Fruit fly (Drosophila melanogaster) whole organism, embryonic: ENCODE data around the gene Dup99B.

Experiments used
- BEAF-32 ChIP-seq: fragments of 200-800 bp; sonication (Bioruptor generic); optimal IDR thresholded peaks from 3 replicates; lab custom pipeline; 2017; ENCODE audit warnings: missing biosample characterization, missing genetic modification characterization, mild to moderate bottlenecking, moderate library complexity, missing genetic modification reagents
- Bgb ChIP-seq: fragments of 200-800 bp; sonication (Bioruptor generic); IDR thresholded peaks from 2 replicates; pipeline ENCODE4 v1.3.6; 2022; ENCODE audit warnings: missing biosample characterization, missing genetic modification characterization; ENCODE audit not compliant: partially characterized antibody
- CG10321 ChIP-seq: fragments of 200-800 bp; sonication (Bioruptor generic); IDR thresholded peaks from 2 replicates; pipeline ENCODE4 v1.3.6; 2022; ENCODE audit warnings: missing biosample characterization, missing genetic modification characterization
- CG10431 ChIP-seq: fragments of 200-800 bp; sonication (Bioruptor generic); optimal IDR thresholded peaks from 3 replicates; lab custom pipeline; 2018; ENCODE audit warnings: missing biosample characterization, mild to moderate bottlenecking, missing genetic modification characterization
- CG12155 ChIP-seq: fragments of 200-800 bp; sonication (Bioruptor generic); optimal IDR thresholded peaks from 3 replicates; lab custom pipeline; 2016; ENCODE audit warnings: missing biosample characterization, missing genetic modification characterization
- CG12942 ChIP-seq: fragments of 200-800 bp; sonication (Bioruptor generic); optimal IDR thresholded peaks from 3 replicates; lab custom pipeline; 2016; ENCODE audit warnings: missing biosample characterization, missing genetic modification characterization
- CG13296 ChIP-seq: fragments of 200-800 bp; sonication (Bioruptor generic); optimal IDR thresholded peaks from 3 replicates; lab custom pipeline; 2018; ENCODE audit warnings: missing biosample characterization, mild to moderate bottlenecking, missing genetic modification characterization
- CG13624 ChIP-seq: fragments of 200-800 bp; sonication (Bioruptor generic); optimal IDR thresholded peaks from 2 replicates; lab custom pipeline; 2016; ENCODE audit warnings: missing biosample characterization, missing genetic modification characterization
- CG14014 ChIP-seq: fragments of 200-800 bp; sonication (Bioruptor generic); IDR thresholded peaks from 2 replicates; pipeline ENCODE4 v1.3.6; 2022; ENCODE audit warnings: missing biosample characterization, missing genetic modification characterization
- CG14710 ChIP-seq: fragments of 200-800 bp; sonication (Bioruptor generic); optimal IDR thresholded peaks from 3 replicates; lab custom pipeline; 2019; ENCODE audit warnings: missing biosample characterization, mild to moderate bottlenecking, missing genetic modification characterization, moderate library complexity
- CG15601 ChIP-seq: fragments of 200-800 bp; sonication (Bioruptor generic); optimal IDR thresholded peaks from 3 replicates; lab custom pipeline; 2019; ENCODE audit warnings: missing biosample characterization, mild to moderate bottlenecking, missing genetic modification characterization, moderate library complexity
- CG18262 ChIP-seq: fragments of 200-800 bp; optimal IDR thresholded peaks from 3 replicates; lab custom pipeline; 2019; ENCODE audit warnings: missing biosample characterization, mild to moderate bottlenecking, missing genetic modification characterization, moderate library complexity
- CG18599 ChIP-seq: fragments of 200-800 bp; sonication (Bioruptor generic); optimal IDR thresholded peaks from 3 replicates; lab custom pipeline; 2017; ENCODE audit warnings: missing biosample characterization, missing genetic modification characterization, mild to moderate bottlenecking, moderate library complexity, missing genetic modification reagents
- CG32772 ChIP-seq: fragments of 200-800 bp; sonication (Bioruptor generic); IDR thresholded peaks from 2 replicates; pipeline ENCODE4 v1.3.6; 2022; ENCODE audit warnings: missing biosample characterization, missing genetic modification characterization
- CG3726 ChIP-seq: fragments of 200-800 bp; sonication (Bioruptor generic); IDR thresholded peaks from 3 replicates; pipeline ENCODE4, ENCODE4 v1.3.6; 2022; ENCODE audit warnings: missing biosample characterization, missing genetic modification characterization
- CG3847 ChIP-seq: fragments of 200-800 bp; sonication (Bioruptor generic); IDR thresholded peaks from 2 replicates; pipeline ENCODE4 v1.3.6; 2022; ENCODE audit warnings: missing biosample characterization, missing genetic modification characterization
- CG4282 ChIP-seq: fragments of 200-800 bp; sonication (Bioruptor generic); optimal IDR thresholded peaks from 2 replicates; lab custom pipeline; 2016; ENCODE audit warnings: missing biosample characterization, missing genetic modification characterization
- CG4854 ChIP-seq: fragments of 200-800 bp; sonication (Bioruptor generic); optimal IDR thresholded peaks from 2 replicates; lab custom pipeline; 2016; ENCODE audit warnings: missing biosample characterization, missing genetic modification characterization, inconsistent platforms
- CG6689 ChIP-seq: fragments of 200-800 bp; sonication (Bioruptor generic); IDR thresholded peaks from 2 replicates; pipeline ENCODE4 v1.3.6; 2022; ENCODE audit warnings: missing biosample characterization, missing genetic modification characterization
- CG7745 ChIP-seq: fragments of 200-800 bp; sonication (Bioruptor generic); optimal IDR thresholded peaks from 2 replicates; lab custom pipeline; 2018; ENCODE audit warnings: missing biosample characterization, mild to moderate bottlenecking, missing genetic modification characterization, moderate library complexity
- CG8359 ChIP-seq: fragments of 200-800 bp; sonication (Bioruptor generic); optimal IDR thresholded peaks from 2 replicates; lab custom pipeline; 2017; ENCODE audit warnings: missing biosample characterization, mild to moderate bottlenecking, missing genetic modification characterization, borderline replicate concordance
- CG8478 ChIP-seq: fragments of >200 bp; optimal IDR thresholded peaks from 2 replicates; lab custom pipeline; 2018
- CG9797 ChIP-seq: fragments of 200-800 bp; sonication (Bioruptor generic); optimal IDR thresholded peaks from 3 replicates; lab custom pipeline; 2018; ENCODE audit warnings: missing biosample characterization, mild to moderate bottlenecking, missing genetic modification characterization
- CTCF ChIP-seq: fragments of 200-800 bp; sonication (Bioruptor generic); optimal IDR thresholded peaks from 2 replicates; lab custom pipeline; 2017; ENCODE audit warnings: missing biosample characterization, mild to moderate bottlenecking, missing genetic modification characterization, moderate library complexity
- D ChIP-seq, 2 experiments: fragments of 200-800 bp in 1 of 2; fragments of >200 bp in 1 of 2; sonication (Bioruptor generic) in 1 of 2; optimal IDR thresholded peaks; 2 replicates in 1 of 2; 3 replicates in 1 of 2; lab custom pipeline; 2017; ENCODE audit warnings: mild to moderate bottlenecking in 1 of 2, missing biosample characterization in 1 of 2, missing genetic modification characterization in 1 of 2, missing genetic modification reagents in 1 of 2
- Dll ChIP-seq: fragments of 200-800 bp; sonication (Bioruptor generic); IDR thresholded peaks from 4 replicates; pipeline ENCODE4 v1.3.6; 2022; ENCODE audit warnings: missing biosample characterization, missing genetic modification characterization; ENCODE audit not compliant: partially characterized antibody
- ERR ChIP-seq: fragments of 200-800 bp; sonication (Bioruptor generic); optimal IDR thresholded peaks from 2 replicates; lab custom pipeline; 2016; ENCODE audit warnings: missing biosample characterization, missing genetic modification characterization
- Eip74EF ChIP-seq, 2 experiments: fragments of 200-800 bp in 1 of 2; fragments of >200 bp in 1 of 2; sonication (Bioruptor generic) in 1 of 2; optimal IDR thresholded peaks; 2 replicates each; lab custom pipeline; 2017 to 2019; ENCODE audit warnings: missing biosample characterization in 2 of 2, missing genetic modification characterization in 2 of 2, mild to moderate bottlenecking in 1 of 2, moderate library complexity in 1 of 2
- Gug ChIP-seq: fragments of 200-800 bp; sonication (Bioruptor generic); IDR thresholded peaks from 4 replicates; pipeline ENCODE4 v1.3.6; 2022; ENCODE audit warnings: missing biosample characterization, missing genetic modification characterization
- HLH54F ChIP-seq: fragments of 200-800 bp; sonication (Bioruptor generic); optimal IDR thresholded peaks from 3 replicates; lab custom pipeline; 2016; ENCODE audit warnings: missing biosample characterization, missing genetic modification characterization
- Hey ChIP-seq: fragments of 200-800 bp; sonication (Bioruptor generic); optimal IDR thresholded peaks from 3 replicates; lab custom pipeline; 2018; ENCODE audit warnings: missing biosample characterization, mild to moderate bottlenecking, missing genetic modification characterization
- Hr3 ChIP-seq: fragments of 200-800 bp; sonication (Bioruptor generic); optimal IDR thresholded peaks from 3 replicates; lab custom pipeline; 2016; ENCODE audit warnings: missing biosample characterization, missing genetic modification characterization
- Lim3 ChIP-seq: fragments of 200-800 bp; sonication (Bioruptor generic); IDR thresholded peaks from 2 replicates; pipeline ENCODE4 v1.3.6; 2022; ENCODE audit warnings: missing biosample characterization, missing genetic modification characterization
- Poxn ChIP-seq: fragments of 200-800 bp; sonication (Bioruptor generic); IDR thresholded peaks from 2 replicates; pipeline ENCODE4 v1.3.6; 2022; ENCODE audit warnings: missing biosample characterization, missing genetic modification characterization
- Rfx ChIP-seq: fragments of 200-800 bp; sonication (Bioruptor generic); IDR thresholded peaks from 2 replicates; pipeline ENCODE4 v1.3.6; 2022; ENCODE audit warnings: missing biosample characterization, missing genetic modification characterization
- Scr ChIP-seq: fragments of 200-800 bp; sonication (Bioruptor generic); IDR thresholded peaks from 2 replicates; pipeline ENCODE4 v1.3.6; 2022; ENCODE audit warnings: missing biosample characterization, missing genetic modification characterization; ENCODE audit not compliant: partially characterized antibody
- Sox100B ChIP-seq: fragments of 200-800 bp; sonication (Bioruptor generic); optimal IDR thresholded peaks from 3 replicates; lab custom pipeline; 2018; ENCODE audit warnings: missing biosample characterization, mild to moderate bottlenecking, missing genetic modification characterization
- Sox102F ChIP-seq: fragments of 200-800 bp; sonication (Bioruptor generic); optimal IDR thresholded peaks from 2 replicates; lab custom pipeline; 2018; ENCODE audit warnings: missing biosample characterization, mild to moderate bottlenecking, missing genetic modification characterization, moderate library complexity
- Vsx1 ChIP-seq: fragments of 200-800 bp; sonication (Bioruptor generic); optimal IDR thresholded peaks from 2 replicates; lab custom pipeline; 2017; ENCODE audit warnings: missing biosample characterization, mild to moderate bottlenecking, missing genetic modification characterization, missing genetic modification reagents
- amos ChIP-seq: fragments of 200-800 bp; sonication (Bioruptor generic); IDR thresholded peaks from 2 replicates; pipeline ENCODE4 v1.3.6; 2022; ENCODE audit warnings: missing biosample characterization, missing genetic modification characterization; ENCODE audit not compliant: partially characterized antibody
- chm ChIP-seq: fragments of 200-800 bp; sonication (Bioruptor generic); IDR thresholded peaks from 2 replicates; pipeline ENCODE4 v1.3.6; 2022; ENCODE audit warnings: missing biosample characterization, missing genetic modification characterization
- crc ChIP-seq: fragments of 200-800 bp; sonication (Bioruptor generic); optimal IDR thresholded peaks from 2 replicates; lab custom pipeline; 2016; ENCODE audit warnings: missing biosample characterization, missing genetic modification characterization
- emc ChIP-seq: fragments of 200-800 bp; sonication (Bioruptor generic); optimal IDR thresholded peaks from 2 replicates; lab custom pipeline; 2016; ENCODE audit warnings: missing biosample characterization, missing genetic modification characterization
- gro ChIP-seq: fragments of 200-800 bp; sonication (Bioruptor generic); optimal IDR thresholded peaks from 2 replicates; lab custom pipeline; 2016; ENCODE audit warnings: missing biosample characterization, missing genetic modification characterization
- hbn ChIP-seq: fragments of 200-800 bp; sonication (Bioruptor generic); IDR thresholded peaks from 2 replicates; pipeline ENCODE4 v1.3.6; 2022; ENCODE audit warnings: missing biosample characterization, missing genetic modification characterization; ENCODE audit not compliant: partially characterized antibody
- ro ChIP-seq: fragments of 200-800 bp; sonication (Bioruptor generic); IDR thresholded peaks from 2 replicates; pipeline ENCODE4 v1.3.6; 2022; ENCODE audit warnings: missing biosample characterization, missing genetic modification characterization
- run ChIP-seq: fragments of 200-800 bp; sonication (Bioruptor generic); optimal IDR thresholded peaks from 3 replicates; lab custom pipeline; 2018; ENCODE audit warnings: missing biosample characterization, mild to moderate bottlenecking, missing genetic modification characterization
- sisA ChIP-seq: fragments of 200-800 bp; sonication (Bioruptor generic); IDR thresholded peaks from 2 replicates; pipeline ENCODE4 v1.3.6; 2022; ENCODE audit warnings: missing biosample characterization, missing genetic modification characterization
- sr ChIP-seq: fragments of 200-800 bp; sonication (Bioruptor generic); IDR thresholded peaks from 3 replicates; pipeline ENCODE4 v1.3.6; 2022; ENCODE audit warnings: missing biosample characterization, missing genetic modification characterization
- stwl ChIP-seq: fragments of 200-800 bp; sonication (Bioruptor generic); optimal IDR thresholded peaks from 3 replicates; lab custom pipeline; 2018; ENCODE audit warnings: missing biosample characterization, mild to moderate bottlenecking, missing genetic modification characterization, moderate library complexity
- vfl ChIP-seq: fragments of 200-800 bp; sonication (Bioruptor generic); optimal IDR thresholded peaks from 2 replicates; lab custom pipeline; 2016; ENCODE audit warnings: missing biosample characterization, missing genetic modification characterization
- zfh1 ChIP-seq: fragments of 200-800 bp; sonication (Bioruptor generic); IDR thresholded peaks from 3 replicates; pipeline ENCODE4 v1.3.6; 2022; ENCODE audit warnings: missing biosample characterization, missing genetic modification characterization

Dup99B gene

DNA sequence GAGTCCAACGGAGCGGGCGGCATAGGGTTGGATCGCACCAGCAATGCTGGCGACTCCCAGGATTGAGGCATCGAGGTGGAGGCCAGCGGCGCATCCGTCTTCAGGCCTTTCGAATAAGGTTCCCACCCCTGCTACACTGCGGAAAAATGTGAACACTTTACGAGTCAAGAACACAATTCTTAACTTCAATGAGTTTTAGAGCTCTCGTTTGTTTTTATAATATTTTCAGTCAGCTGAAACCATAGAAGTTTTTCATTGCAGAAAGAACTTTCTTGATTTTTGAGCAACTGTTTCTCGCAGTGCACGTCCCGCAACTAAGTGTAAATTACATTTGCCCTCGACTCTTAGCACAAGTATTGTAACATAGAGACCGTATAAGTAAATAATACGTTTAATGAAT lies 18.8 kb downstream of the Dup99B start (continued):
- TF ChIP-seq Poxn (no peak), ro (GFP tag; lab: Robert Waterston, UW) (no peak), stwl (tag; lab: Kevin White, UChicago) (no peak), ERR (GFP tag; lab: Kevin White, UChicago) (no peak), chm (no peak), Eip74EF (GFP tag; optimal IDR thresholded peaks at IDR 0.05; lab: Kevin White, UChicago) (no peak), vfl (GFP tag; lab: Kevin White, UChicago) (no peak), CG13296 (GFP tag; lab: Kevin White, UChicago) (no peak), Vsx1 (GFP tag; lab: Kevin White, UChicago) (no peak), CG3847 (GFP tag; lab: Robert Waterston, UW) (no peak), CG3726 (no peak), CG12942 (no peak), CG18599 (GFP tag; lab: Kevin White, UChicago) (no peak), CG8478 (lab: Kevin White, UChicago) (no peak), Bgb (GFP tag; lab: Robert Waterston, UW) (no peak), CG14014 (GFP tag; lab: Robert Waterston, UW) (no peak), CG8359 (GFP tag; lab: Kevin White, UChicago) (no peak), CTCF (GFP tag; lab: Kevin White, UChicago) (no peak), Hey (tag; lab: Kevin White, UChicago) (no peak), BEAF-32 (no peak), Hr3 (GFP tag; lab: Kevin White, UChicago) (no peak), zfh1 (GFP tag; lab: Robert Waterston, UW) (peak; percentile 77), D (optimal IDR thresholded peaks at IDR 0.05; lab: Kevin White, UChicago) (no peak), D (GFP tag; optimal IDR thresholded peaks at IDR 0.05; lab: Kevin White, UChicago) (peak; percentile 11), amos (no peak), CG10431 (no peak), sisA (GFP tag; lab: Robert Waterston, UW) (peak; percentile 34), CG14710 (tag; lab: Kevin White, UChicago) (peak; percentile 38), CG12155 (GFP tag; lab: Kevin White, UChicago) (no peak), Lim3 (no peak), CG10321 (no peak), CG7745 (tag; lab: Kevin White, UChicago) (no peak), CG32772 (GFP tag; lab: Robert Waterston, UW) (0 out of 2 replicates have a peak, but pooled peaks have one; percentile 25), CG4282 (GFP tag; lab: Kevin White, UChicago) (no peak), HLH54F (GFP tag; lab: Kevin White, UChicago) (no peak), run (no peak), sr (GFP tag; lab: Robert Waterston, UW) (no peak), CG18262 (tag; lab: Kevin White, UChicago) (peak; percentile 38), emc (GFP tag; lab: Kevin White, UChicago) (no peak), Sox102F (GFP tag; lab: Kevin White, UChicago) (no peak), hbn (GFP tag; lab: Robert Waterston, UW) (no peak), CG15601 (tag; lab: Kevin White, UChicago) (no peak), Gug (GFP tag; lab: Robert Waterston, UW) (no peak), Scr (GFP tag; lab: Robert Waterston, UW) (no peak), Dll (no peak), crc (GFP tag; lab: Kevin White, UChicago) (no peak), CG4854 (no peak), Sox100B (GFP tag; lab: Kevin White, UChicago) (no peak), gro (no peak), CG9797 (GFP tag; lab: Kevin White, UChicago) (no peak), Rfx (GFP tag; lab: Robert Waterston, UW) (no peak), CG13624 (GFP tag; lab: Kevin White, UChicago) (no peak), CG6689 (GFP tag; lab: Robert Waterston, UW) (0 out of 2 replicates have a peak, but pooled peaks have one; percentile 20)
